Fruit fly (Drosophila melanogaster) whole organism, embryonic: Measurements from ENCODE around the gene Traf4.

Experiments used
- Awh ChIP-seq: fragments of 200-800 bp; sonication (Bioruptor generic); IDR thresholded peaks from 2 replicates; pipeline ENCODE4, ENCODE4 v1.3.6; 2022; ENCODE audit warnings: missing biosample characterization, missing genetic modification characterization
- CG1602 ChIP-seq: fragments of 200-800 bp; sonication (Bioruptor generic); optimal IDR thresholded peaks from 3 replicates; lab custom pipeline; 2016; ENCODE audit warnings: missing biosample characterization, missing genetic modification characterization
- CG18262 ChIP-seq: fragments of 200-800 bp; optimal IDR thresholded peaks from 3 replicates; lab custom pipeline; 2019; ENCODE audit warnings: missing biosample characterization, mild to moderate bottlenecking, missing genetic modification characterization, moderate library complexity
- CG31441 ChIP-seq: fragments of 200-800 bp; sonication (Bioruptor generic); IDR thresholded peaks from 2 replicates; pipeline ENCODE4 v1.3.6; 2022; ENCODE audit warnings: missing biosample characterization, missing genetic modification characterization
- CG6791 ChIP-seq: fragments of 200-800 bp; sonication (Bioruptor generic); IDR thresholded peaks from 3 replicates; pipeline ENCODE4 v1.3.6; 2022; ENCODE audit warnings: missing biosample characterization, missing genetic modification characterization; ENCODE audit not compliant: partially characterized antibody
- E2f2 ChIP-seq: fragments of 200-800 bp; sonication (Bioruptor generic); IDR thresholded peaks from 2 replicates; pipeline ENCODE4 v1.3.6; 2022; ENCODE audit warnings: missing biosample characterization, missing genetic modification characterization
- MTF-1 ChIP-seq: fragments of 200-800 bp; sonication (Bioruptor generic); optimal IDR thresholded peaks from 2 replicates; lab custom pipeline; 2018; ENCODE audit warnings: missing biosample characterization, mild to moderate bottlenecking, missing genetic modification characterization, borderline replicate concordance
- abd-A ChIP-seq: fragments of 200-800 bp; sonication (Bioruptor generic); optimal IDR thresholded peaks from 3 replicates; lab custom pipeline; 2019; ENCODE audit warnings: missing biosample characterization, mild to moderate bottlenecking, missing genetic modification characterization, moderate library complexity
- ase ChIP-seq: fragments of 200-800 bp; sonication (Bioruptor generic); IDR thresholded peaks from 3 replicates; pipeline ENCODE4 v1.3.6; 2022; ENCODE audit warnings: missing biosample characterization, missing genetic modification characterization
- bowl ChIP-seq: fragments of 200-800 bp; sonication (Bioruptor generic); IDR thresholded peaks from 2 replicates; pipeline ENCODE4 v1.3.6; 2022; ENCODE audit warnings: missing biosample characterization, missing genetic modification characterization
- chm ChIP-seq: fragments of 200-800 bp; sonication (Bioruptor generic); IDR thresholded peaks from 2 replicates; pipeline ENCODE4 v1.3.6; 2022; ENCODE audit warnings: missing biosample characterization, missing genetic modification characterization
- sens-2 ChIP-seq: fragments of 200-800 bp; sonication (Bioruptor generic); IDR thresholded peaks from 2 replicates; pipeline ENCODE4 v1.3.6; 2022; ENCODE audit warnings: missing biosample characterization, missing genetic modification characterization
- vfl ChIP-seq: fragments of 200-800 bp; sonication (Bioruptor generic); optimal IDR thresholded peaks from 2 replicates; lab custom pipeline; 2016; ENCODE audit warnings: missing biosample characterization, missing genetic modification characterization
- zfh1 ChIP-seq: fragments of 200-800 bp; sonication (Bioruptor generic); IDR thresholded peaks from 3 replicates; pipeline ENCODE4 v1.3.6; 2022; ENCODE audit warnings: missing biosample characterization, missing genetic modification characterization

dm6 chr2L:4388027-4388426, 26.3 kb downstream of the Traf4 start, which contains the start of gene Tps1:
- no peak for TF ChIP-seq abd-A (tag; lab: Kevin White, UChicago)
- TF ChIP-seq chm (GFP tag; lab: Robert Waterston, UW), result no peak
- no peak for TF ChIP-seq CG1602 (GFP tag; lab: Kevin White, UChicago)
- TF ChIP-seq zfh1, result no peak
- no peak for TF ChIP-seq sens-2 (GFP tag; lab: Robert Waterston, UW)
- TF ChIP-seq MTF-1, result no peak
- TF ChIP-seq CG31441 (GFP tag; lab: Robert Waterston, UW), result no peak
- TF ChIP-seq ase (GFP tag; lab: Robert Waterston, UW), result no peak
- TF ChIP-seq CG6791 (GFP tag; lab: Robert Waterston, UW), result no peak
- no peak for TF ChIP-seq vfl (GFP tag; lab: Kevin White, UChicago)
- no peak for TF ChIP-seq CG18262 (tag; lab: Kevin White, UChicago)
- no peak for TF ChIP-seq Awh (GFP tag; lab: Robert Waterston, UW)
- no peak for TF ChIP-seq bowl (GFP tag; lab: Robert Waterston, UW)
- TF ChIP-seq E2f2 (GFP tag; lab: Robert Waterston, UW), result no peak
